Fruit fly (Drosophila melanogaster): ENCODE data around the gene ear.

Gene ear

DNA sequence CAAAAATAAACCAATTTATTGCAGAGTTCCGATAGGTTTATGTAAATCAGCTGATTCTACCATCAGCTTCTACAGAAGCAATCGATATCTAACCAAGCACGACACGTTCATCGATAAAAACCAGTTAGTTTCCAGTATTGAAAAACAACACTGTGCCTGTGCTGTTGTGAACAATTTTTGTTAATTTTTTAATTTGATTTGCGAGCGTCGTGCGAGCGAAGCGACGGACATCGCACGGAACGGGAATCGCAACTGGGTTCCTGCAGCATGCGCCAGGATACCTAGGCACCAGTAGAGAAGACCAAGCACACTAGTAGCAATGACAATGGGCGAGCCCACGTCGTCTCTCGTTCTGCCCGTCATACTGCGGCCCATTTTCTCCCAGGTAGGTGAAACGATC lies 51.3 kb downstream of the ear start, which contains the start of the genes Ccm3 and CG6136 (continued):
- TF ChIP-seq CG9876 (GFP tag; optimal IDR thresholded peaks at IDR 0.05): no peak
- TF ChIP-seq CG31365 (tag; optimal IDR thresholded peaks at IDR 0.05): no peak
- TF ChIP-seq CkIIα-i1 (GFP tag; IDR thresholded peaks at IDR 0.05): no peak
- TF ChIP-seq ara (GFP tag; IDR thresholded peaks at IDR 0.05): peak; percentile 15; the same call in 1 of the 2 replicates
- peak; percentile 94 for TF ChIP-seq Ets65A (GFP tag)
- no peak for TF ChIP-seq pros (GFP tag; optimal IDR thresholded peaks at IDR 0.05)
- peak; percentile 52; the same call in 1 of the 2 replicates for TF ChIP-seq al (GFP tag; IDR thresholded peaks at IDR 0.05)
- TF ChIP-seq sob (GFP tag; IDR thresholded peaks at IDR 0.05): peak; percentile 84
- TF ChIP-seq so (GFP tag; IDR thresholded peaks at IDR 0.05): no peak
- TF ChIP-seq usp (GFP tag; optimal IDR thresholded peaks at IDR 0.05): no peak
- no peak for TF ChIP-seq crol (GFP tag; IDR thresholded peaks at IDR 0.05)
- no peak for TF ChIP-seq wek (GFP tag; optimal IDR thresholded peaks at IDR 0.05)
- TF ChIP-seq btn (GFP tag; optimal IDR thresholded peaks at IDR 0.05): no peak
- TF ChIP-seq CG7928 (GFP tag; optimal IDR thresholded peaks at IDR 0.05): peak; percentile 27
- TF ChIP-seq lbe (GFP tag; optimal IDR thresholded peaks at IDR 0.05): peak; percentile 59
- TF ChIP-seq CG3726 (GFP tag; IDR thresholded peaks at IDR 0.05): no peak
- peak; percentile 35 for TF ChIP-seq her (GFP tag; optimal IDR thresholded peaks at IDR 0.05)
- no peak for TF ChIP-seq ttk (GFP tag; IDR thresholded peaks at IDR 0.05)
- TF ChIP-seq CG10274 (GFP tag; optimal IDR thresholded peaks at IDR 0.05): no peak
- TF ChIP-seq CG7357 (GFP tag; IDR thresholded peaks at IDR 0.05): no peak
- no peak for TF ChIP-seq Mad (GFP tag; optimal IDR thresholded peaks at IDR 0.05)
- TF ChIP-seq ken (GFP tag; IDR thresholded peaks at IDR 0.05): no peak
- peak; percentile 31 for TF ChIP-seq eyg (GFP tag; optimal IDR thresholded peaks at IDR 0.05)
- TF ChIP-seq cg (GFP tag; optimal IDR thresholded peaks at IDR 0.05): no peak
- no peak for TF ChIP-seq CG12219 (GFP tag; optimal IDR thresholded peaks at IDR 0.05)
- no peak for TF ChIP-seq chif (GFP tag; optimal IDR thresholded peaks at IDR 0.05)
- TF ChIP-seq Ets97D (GFP tag; optimal IDR thresholded peaks at IDR 0.05): peak; percentile 76
- peak; percentile 75 for TF ChIP-seq CG10321 (GFP tag; IDR thresholded peaks at IDR 0.05)
- TF ChIP-seq CG16815 (GFP tag; optimal IDR thresholded peaks at IDR 0.05): no peak
- TF ChIP-seq CG10654 (GFP tag; optimal IDR thresholded peaks at IDR 0.05): peak; percentile 21
- TF ChIP-seq CG3407 (GFP tag; optimal IDR thresholded peaks at IDR 0.05): no peak
- no peak for TF ChIP-seq zf30C (GFP tag; optimal IDR thresholded peaks at IDR 0.05)
- no peak for TF ChIP-seq Ravus (GFP tag; IDR thresholded peaks at IDR 0.05)
- TF ChIP-seq seq (GFP tag; IDR thresholded peaks at IDR 0.05): peak; percentile 17; the same call in 1 of the 2 replicates
- TF ChIP-seq CG15479 (GFP tag; optimal IDR thresholded peaks at IDR 0.05): no peak
- TF ChIP-seq CG6765 (GFP tag; optimal IDR thresholded peaks at IDR 0.05): peak; percentile 52
- TF ChIP-seq CG17385 (GFP tag; optimal IDR thresholded peaks at IDR 0.05): peak; percentile 41
- peak; percentile 25 for TF ChIP-seq phol (tag; optimal IDR thresholded peaks at IDR 0.05)
- TF ChIP-seq CTCF (GFP tag; optimal IDR thresholded peaks at IDR 0.05): no peak
- TF ChIP-seq HLH3B (GFP tag; IDR thresholded peaks at IDR 0.05): 0 out of 2 replicates have a peak, but pooled peaks have one; percentile 26
- TF ChIP-seq CG3281 (GFP tag; optimal IDR thresholded peaks at IDR 0.05): peak; percentile 35
- TF ChIP-seq bigmax (GFP tag; optimal IDR thresholded peaks at IDR 0.05): no peak
- no peak for TF ChIP-seq pnt (GFP tag; optimal IDR thresholded peaks at IDR 0.05)
- peak; percentile 53 for TF ChIP-seq trem (tag; optimal IDR thresholded peaks at IDR 0.05)
- peak; percentile 52 for TF ChIP-seq lilli (GFP tag; optimal IDR thresholded peaks at IDR 0.05)
- TF ChIP-seq CG15269 (tag; optimal IDR thresholded peaks at IDR 0.05): no peak
- TF ChIP-seq mld (GFP tag; IDR thresholded peaks at IDR 0.05; ENCODE audit: partially characterized antibody): peak; percentile 87
- TF ChIP-seq CG8359 (GFP tag; optimal IDR thresholded peaks at IDR 0.05; ENCODE audit: borderline replicate concordance): no peak
- TF ChIP-seq CG5953 (GFP tag; IDR thresholded peaks at IDR 0.05): no peak
- no peak for TF ChIP-seq CG9817 (tag; optimal IDR thresholded peaks at IDR 0.05)
- TF ChIP-seq oc (tag; optimal IDR thresholded peaks at IDR 0.05): no peak
- peak; percentile 69 for TF ChIP-seq caup (GFP tag; optimal IDR thresholded peaks at IDR 0.05; ENCODE audit: severe bottlenecking)
- peak; percentile 40; the same call in 1 of the 3 replicates for TF ChIP-seq H15 (GFP tag; IDR thresholded peaks at IDR 0.05)
